Fruit fly (Drosophila melanogaster) whole organism, embryonic: ENCODE measurements around the gene CG14691.

Source experiments
- Atf-2 ChIP-seq: fragments of 200-800 bp; sonication (Bioruptor generic); optimal IDR thresholded peaks from 2 replicates; lab custom pipeline; 2016; ENCODE audit warnings: missing biosample characterization, missing genetic modification characterization
- Bteb2 ChIP-seq: fragments of 200-800 bp; sonication (Bioruptor generic); optimal IDR thresholded peaks from 2 replicates; lab custom pipeline; 2016; ENCODE audit warnings: missing biosample characterization, missing genetic modification characterization
- CG10209 ChIP-seq: fragments of 200-800 bp; sonication (Bioruptor generic); optimal IDR thresholded peaks from 3 replicates; lab custom pipeline; 2017; ENCODE audit warnings: missing biosample characterization, mild to moderate bottlenecking, missing genetic modification characterization, missing genetic modification reagents
- CG10267 ChIP-seq: fragments of 200-800 bp; sonication (Bioruptor generic); optimal IDR thresholded peaks from 2 replicates; lab custom pipeline; 2018; ENCODE audit warnings: missing biosample characterization, mild to moderate bottlenecking, missing genetic modification characterization, moderate library complexity
- CG11456 ChIP-seq: fragments of 200-800 bp; sonication (Bioruptor generic); IDR thresholded peaks from 3 replicates; pipeline ENCODE4 v1.3.6; 2022; ENCODE audit warnings: missing biosample characterization, missing genetic modification characterization
- CG11695 ChIP-seq: fragments of 200-800 bp; sonication (Bioruptor generic); IDR thresholded peaks from 3 replicates; pipeline ENCODE4 v1.3.6; 2022; ENCODE audit warnings: missing biosample characterization, missing genetic modification characterization
- CG12236 ChIP-seq: fragments of 200-800 bp; sonication (Bioruptor generic); optimal IDR thresholded peaks from 2 replicates; lab custom pipeline; 2016; ENCODE audit warnings: missing biosample characterization, missing genetic modification characterization
- CG12744 ChIP-seq: fragments of 200-800 bp; sonication (Bioruptor generic); optimal IDR thresholded peaks from 2 replicates; lab custom pipeline; 2016; ENCODE audit warnings: missing biosample characterization, missing genetic modification characterization
- CG14667 ChIP-seq: fragments of 200-800 bp; sonication (Bioruptor generic); IDR thresholded peaks from 2 replicates; pipeline ENCODE4 v1.3.6; 2022; ENCODE audit warnings: missing biosample characterization, missing genetic modification characterization
- CG16863 ChIP-seq: fragments of 200-800 bp; sonication (Bioruptor generic); optimal IDR thresholded peaks from 3 replicates; lab custom pipeline; 2016; ENCODE audit warnings: missing biosample characterization, missing genetic modification characterization
- CG18599 ChIP-seq: fragments of 200-800 bp; sonication (Bioruptor generic); optimal IDR thresholded peaks from 3 replicates; lab custom pipeline; 2017; ENCODE audit warnings: missing biosample characterization, missing genetic modification characterization, mild to moderate bottlenecking, moderate library complexity, missing genetic modification reagents
- CG2120 ChIP-seq: fragments of 200-800 bp; sonication (Bioruptor generic); optimal IDR thresholded peaks from 3 replicates; lab custom pipeline; 2016; ENCODE audit warnings: missing biosample characterization, missing genetic modification characterization
- CG2875 ChIP-seq: fragments of 200-800 bp; sonication (Bioruptor generic); optimal IDR thresholded peaks from 2 replicates; lab custom pipeline; 2017; ENCODE audit warnings: missing biosample characterization, mild to moderate bottlenecking, missing genetic modification characterization, missing genetic modification reagents
- CG4360 ChIP-seq: fragments of 200-800 bp; sonication (Bioruptor generic); IDR thresholded peaks from 2 replicates; pipeline ENCODE4 v1.3.6; 2022; ENCODE audit warnings: missing biosample characterization, missing genetic modification characterization
- CG8359 ChIP-seq: fragments of 200-800 bp; sonication (Bioruptor generic); optimal IDR thresholded peaks from 2 replicates; lab custom pipeline; 2017; ENCODE audit warnings: missing biosample characterization, mild to moderate bottlenecking, missing genetic modification characterization, borderline replicate concordance
- Dad ChIP-seq: fragments of 200-800 bp; sonication (Bioruptor generic); optimal IDR thresholded peaks from 3 replicates; lab custom pipeline; 2016; ENCODE audit warnings: missing biosample characterization, missing genetic modification characterization
- Deaf1 ChIP-seq: fragments of 200-800 bp; optimal IDR thresholded peaks from 3 replicates; lab custom pipeline; 2019; ENCODE audit warnings: missing biosample characterization, mild to moderate bottlenecking, missing genetic modification characterization, moderate library complexity
- Dref ChIP-seq: fragments of 200-800 bp; sonication (Bioruptor generic); IDR thresholded peaks from 2 replicates; pipeline ENCODE4 v1.3.6; 2022; ENCODE audit warnings: missing biosample characterization, missing genetic modification characterization
- E2f1 ChIP-seq: fragments of 200-800 bp; sonication (Bioruptor generic); IDR thresholded peaks from 2 replicates; pipeline ENCODE4 v1.3.6; 2022; ENCODE audit warnings: missing biosample characterization, missing genetic modification characterization
- Ets65A ChIP-seq: fragments of 200-800 bp; sonication (Bioruptor generic); peaks from one replicate; lab custom pipeline; 2016; ENCODE audit warnings: missing biosample characterization, missing genetic modification characterization
- HLH4C ChIP-seq: fragments of 200-800 bp; sonication (Bioruptor generic); IDR thresholded peaks from 3 replicates; pipeline ENCODE4 v1.3.6; 2022; ENCODE audit warnings: missing biosample characterization, missing genetic modification characterization; ENCODE audit not compliant: partially characterized antibody
- Hey ChIP-seq: fragments of 200-800 bp; sonication (Bioruptor generic); optimal IDR thresholded peaks from 3 replicates; lab custom pipeline; 2018; ENCODE audit warnings: missing biosample characterization, mild to moderate bottlenecking, missing genetic modification characterization
- Lim3 ChIP-seq: fragments of 200-800 bp; sonication (Bioruptor generic); IDR thresholded peaks from 2 replicates; pipeline ENCODE4 v1.3.6; 2022; ENCODE audit warnings: missing biosample characterization, missing genetic modification characterization
- Mad ChIP-seq: fragments of 200-800 bp; sonication (Bioruptor generic); optimal IDR thresholded peaks from 2 replicates; lab custom pipeline; 2016; ENCODE audit warnings: missing biosample characterization, missing genetic modification characterization
- Meics ChIP-seq: fragments of 200-800 bp; sonication (Bioruptor generic); optimal IDR thresholded peaks from 2 replicates; lab custom pipeline; 2017; ENCODE audit warnings: missing biosample characterization, mild to moderate bottlenecking, missing genetic modification characterization
- Poxn ChIP-seq: fragments of 200-800 bp; sonication (Bioruptor generic); IDR thresholded peaks from 2 replicates; pipeline ENCODE4 v1.3.6; 2022; ENCODE audit warnings: missing biosample characterization, missing genetic modification characterization
- Rfx ChIP-seq: fragments of 200-800 bp; sonication (Bioruptor generic); IDR thresholded peaks from 2 replicates; pipeline ENCODE4 v1.3.6; 2022; ENCODE audit warnings: missing biosample characterization, missing genetic modification characterization
- Scr ChIP-seq: fragments of 200-800 bp; sonication (Bioruptor generic); IDR thresholded peaks from 2 replicates; pipeline ENCODE4 v1.3.6; 2022; ENCODE audit warnings: missing biosample characterization, missing genetic modification characterization; ENCODE audit not compliant: partially characterized antibody
- da ChIP-seq: fragments of 200-800 bp; sonication (Bioruptor generic); optimal IDR thresholded peaks from 2 replicates; lab custom pipeline; 2016; ENCODE audit warnings: missing biosample characterization, missing genetic modification characterization
- dan ChIP-seq: fragments of 200-800 bp; sonication (Bioruptor generic); IDR thresholded peaks from 2 replicates; pipeline ENCODE4 v1.3.6; 2022; ENCODE audit warnings: missing biosample characterization, missing genetic modification characterization
- dati ChIP-seq: fragments of 200-800 bp; sonication (Bioruptor generic); IDR thresholded peaks from 2 replicates; pipeline ENCODE4 v1.3.6; 2022; ENCODE audit warnings: missing biosample characterization, missing genetic modification characterization
- dysf ChIP-seq: fragments of 200-800 bp; sonication (Bioruptor generic); IDR thresholded peaks from 3 replicates; pipeline ENCODE4 v1.3.6; 2022; ENCODE audit warnings: missing biosample characterization, missing genetic modification characterization
- gsb-n ChIP-seq: fragments of 200-800 bp; sonication (Bioruptor generic); optimal IDR thresholded peaks from 3 replicates; lab custom pipeline; 2018; ENCODE audit warnings: missing biosample characterization, mild to moderate bottlenecking, missing genetic modification characterization
- hkb ChIP-seq, 2 experiments: fragments of 200-800 bp in 1 of 2; fragments of >200 bp in 1 of 2; sonication (Bioruptor generic) in 1 of 2; IDR thresholded peaks in 1 of 2; optimal IDR thresholded peaks in 1 of 2; 2 replicates each; pipeline versions ENCODE4 v1.3.6 to Lab custom; 2017 to 2022; ENCODE audit warnings: missing biosample characterization in 1 of 2, missing genetic modification characterization in 1 of 2
- jigr1 ChIP-seq: fragments of 200-800 bp; sonication (Bioruptor generic); IDR thresholded peaks from 3 replicates; pipeline ENCODE4 v1.3.6; 2022; ENCODE audit warnings: missing biosample characterization, missing genetic modification characterization
- ken ChIP-seq: fragments of 200-800 bp; sonication (Bioruptor generic); IDR thresholded peaks from 3 replicates; pipeline ENCODE4 v1.3.6; 2022; ENCODE audit warnings: missing biosample characterization, missing genetic modification characterization
- lab ChIP-seq: fragments of 200-800 bp; sonication (Bioruptor generic); optimal IDR thresholded peaks from 3 replicates; lab custom pipeline; 2017; ENCODE audit warnings: missing biosample characterization, missing genetic modification characterization, mild to moderate bottlenecking, moderate library complexity, missing genetic modification reagents
- lilli ChIP-seq: fragments of 200-800 bp; sonication (Bioruptor generic); optimal IDR thresholded peaks from 3 replicates; lab custom pipeline; 2016; ENCODE audit warnings: missing biosample characterization, missing genetic modification characterization
- mam ChIP-seq: fragments of 200-800 bp; sonication (Bioruptor generic); optimal IDR thresholded peaks from 3 replicates; lab custom pipeline; 2016; ENCODE audit warnings: missing biosample characterization, missing genetic modification characterization
- otp ChIP-seq: fragments of 200-800 bp; sonication (Bioruptor generic); IDR thresholded peaks from 3 replicates; pipeline ENCODE4, ENCODE4 v1.3.6; 2022; ENCODE audit warnings: missing biosample characterization, missing genetic modification characterization
- pfk ChIP-seq: fragments of 200-800 bp; sonication (Bioruptor generic); optimal IDR thresholded peaks from 2 replicates; lab custom pipeline; 2018; ENCODE audit warnings: missing biosample characterization, mild to moderate bottlenecking, missing genetic modification characterization, moderate library complexity
- prd ChIP-seq, 3 experiments: fragments of >200 bp in 2 of 3; fragments of 200-800 bp in 1 of 3; sonication (Bioruptor generic) in 1 of 3; optimal IDR thresholded peaks in 2 of 3; IDR thresholded peaks in 1 of 3; 2 replicates in 2 of 3; 3 replicates in 1 of 3; pipeline versions ENCODE4 v1.3.6 to Lab custom; 2017 to 2022; ENCODE audit warnings: missing biosample characterization in 1 of 3, missing genetic modification characterization in 1 of 3
- pros ChIP-seq: fragments of 200-800 bp; sonication (Bioruptor generic); optimal IDR thresholded peaks from 3 replicates; lab custom pipeline; 2019; ENCODE audit warnings: missing biosample characterization, mild to moderate bottlenecking, missing genetic modification characterization, moderate library complexity
- psq ChIP-seq: fragments of 200-800 bp; sonication (Bioruptor generic); optimal IDR thresholded peaks from 2 replicates; lab custom pipeline; 2017; ENCODE audit warnings: missing biosample characterization, missing genetic modification characterization
- slbo ChIP-seq: fragments of 200-800 bp; sonication (Bioruptor generic); IDR thresholded peaks from 2 replicates; pipeline ENCODE4 v1.3.6; 2022; ENCODE audit warnings: missing biosample characterization, missing genetic modification characterization
- stc ChIP-seq: fragments of 200-800 bp; sonication (Bioruptor generic); IDR thresholded peaks from 2 replicates; pipeline ENCODE4 v1.3.6; 2022; ENCODE audit warnings: missing biosample characterization, missing genetic modification characterization
- tll ChIP-seq, 2 experiments: fragments of 200-800 bp in 1 of 2; fragments of >200 bp in 1 of 2; sonication (Bioruptor generic) in 1 of 2; optimal IDR thresholded peaks; 2 replicates each; lab custom pipeline; 2017 to 2019; ENCODE audit warnings: missing biosample characterization in 2 of 2, missing genetic modification characterization in 2 of 2, mild to moderate bottlenecking in 1 of 2, moderate library complexity in 1 of 2
- tna ChIP-seq: fragments of 200-800 bp; sonication (Bioruptor generic); IDR thresholded peaks from 2 replicates; pipeline ENCODE4 v1.3.6; 2022; ENCODE audit warnings: missing biosample characterization, missing genetic modification characterization; ENCODE audit not compliant: partially characterized antibody
- z ChIP-seq: fragments of 200-800 bp; sonication (Bioruptor generic); IDR thresholded peaks from 3 replicates; pipeline ENCODE4 v1.3.6; 2022; ENCODE audit warnings: missing biosample characterization, missing genetic modification characterization
- zfh2 ChIP-seq: fragments of 200-800 bp; sonication (Bioruptor generic); optimal IDR thresholded peaks from 2 replicates; lab custom pipeline; 2016; ENCODE audit warnings: missing biosample characterization, missing genetic modification characterization

The CG14691 gene

DNA sequence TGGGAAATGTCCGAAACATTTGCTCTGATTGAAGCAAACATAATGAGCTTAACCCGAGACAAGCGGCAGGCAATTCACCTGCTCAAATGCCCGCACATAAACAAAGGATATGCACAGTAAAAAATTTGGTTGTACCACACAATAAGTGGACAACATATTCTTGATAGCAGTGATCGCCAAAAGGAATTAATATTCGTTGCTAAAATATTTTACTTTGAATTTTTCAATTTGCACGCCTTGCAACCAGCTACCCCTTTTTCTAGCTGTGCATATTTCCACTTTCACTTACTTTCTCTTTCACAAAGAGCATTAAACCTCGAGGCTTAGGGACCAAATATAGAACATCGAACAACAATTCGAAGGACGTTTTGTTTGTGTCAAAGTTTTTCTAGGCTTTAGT is 7.8 kb downstream of the CG14691 start (continued):
- TF ChIP-seq tll (GFP tag; optimal IDR thresholded peaks at IDR 0.05; lab: Kevin White, UChicago) (no peak), pfk (GFP tag; lab: Kevin White, UChicago) (no peak), CG10209 (GFP tag; lab: Kevin White, UChicago) (no peak), dati (GFP tag; lab: Robert Waterston, UW) (no peak), Bteb2 (GFP tag; lab: Kevin White, UChicago) (no peak), prd (optimal IDR thresholded peaks at IDR 0.05; lab: Kevin White, UChicago) (no peak), prd (GFP tag; IDR thresholded peaks at IDR 0.05; lab: Robert Waterston, UW) (0 out of 3 replicates have a peak, but pooled peaks have one; percentile 11), Dref (GFP tag; lab: Robert Waterston, UW) (no peak), z (no peak), dysf (0 out of 3 replicates have a peak, but pooled peaks have one; percentile 35), Deaf1 (tag; lab: Kevin White, UChicago) (no peak), psq (GFP tag; lab: Kevin White, UChicago) (no peak), CG12744 (no peak), ken (GFP tag; lab: Robert Waterston, UW) (no peak), Ets65A (GFP tag; lab: Kevin White, UChicago) (peak; percentile 76), jigr1 (GFP tag; lab: Robert Waterston, UW) (no peak), CG8359 (GFP tag; lab: Kevin White, UChicago) (no peak), CG11456 (no peak), Poxn (GFP tag; lab: Robert Waterston, UW) (no peak), CG10267 (tag; lab: Kevin White, UChicago) (no peak), gsb-n (tag; lab: Kevin White, UChicago) (no peak), Hey (no peak), zfh2 (no peak), otp (no peak), CG16863 (no peak), Atf-2 (GFP tag; lab: Kevin White, UChicago) (no peak), Rfx (peak; percentile 60), HLH4C (GFP tag; lab: Robert Waterston, UW) (no peak), Meics (GFP tag; lab: Kevin White, UChicago) (peak; percentile 23), Scr (GFP tag; lab: Robert Waterston, UW) (no peak), lilli (GFP tag; lab: Kevin White, UChicago) (peak; percentile 13), mam (peak; percentile 19), pros (no peak), CG14667 (GFP tag; lab: Robert Waterston, UW) (no peak), Lim3 (GFP tag; lab: Robert Waterston, UW) (no peak), CG18599 (GFP tag; lab: Kevin White, UChicago) (peak; percentile 48), CG2875 (GFP tag; lab: Kevin White, UChicago) (no peak), dan (no peak), E2f1 (GFP tag; lab: Robert Waterston, UW) (0 out of 2 replicates have a peak, but pooled peaks have one; percentile 30), hkb (optimal IDR thresholded peaks at IDR 0.05; lab: Kevin White, UChicago) (no peak), hkb (GFP tag; IDR thresholded peaks at IDR 0.05; lab: Robert Waterston, UW) (no peak), tna (no peak), CG11695 (0 out of 3 replicates have a peak, but pooled peaks have one; percentile 32), da (GFP tag; lab: Kevin White, UChicago) (no peak), Dad (no peak), slbo (GFP tag; lab: Robert Waterston, UW) (peak; percentile 49; the same call in 1 of the 2 replicates), CG4360 (GFP tag; lab: Robert Waterston, UW) (no peak), stc (GFP tag; lab: Robert Waterston, UW) (0 out of 2 replicates have a peak, but pooled peaks have one; percentile 13), CG12236 (GFP tag; lab: Kevin White, UChicago) (no peak), Mad (GFP tag; lab: Kevin White, UChicago) (no peak), CG2120 (GFP tag; lab: Kevin White, UChicago) (peak; percentile 45), lab (GFP tag; lab: Kevin White, UChicago) (peak; percentile 55)
